Fruit fly (Drosophila melanogaster): ENCODE results near the gene Boh2.

- TF ChIP-seq D19B (GFP tag; optimal IDR thresholded peaks at IDR 0.05) (no peak), CG4820 (GFP tag; optimal IDR thresholded peaks at IDR 0.05) (no peak), CG43689 (GFP tag; IDR thresholded peaks at IDR 0.05) (no peak), CG1603 (tag; optimal IDR thresholded peaks at IDR 0.05) (no peak), tna (GFP tag; IDR thresholded peaks at IDR 0.05; ENCODE audit: partially characterized antibody) (no peak), fru (optimal IDR thresholded peaks at IDR 0.05) (no peak), insv (GFP tag; optimal IDR thresholded peaks at IDR 0.05) (no peak), CG1024 (GFP tag; IDR thresholded peaks at IDR 0.05) (no peak), ci (GFP tag; IDR thresholded peaks at IDR 0.05) (no peak), gsb (GFP tag; IDR thresholded peaks at IDR 0.05) (no peak), Ada2b (GFP tag; IDR thresholded peaks at IDR 0.05) (no peak), crp (GFP tag; optimal IDR thresholded peaks at IDR 0.05) (no peak)
Measured at dm6 chr2L:11182610-11183243, 3.9 kb downstream of the Boh2 start.

Data from whole organism, embryonic.